Worm (Caenorhabditis elegans): ENCODE measurements around the gene cash-1.

- no peak for TF ChIP-seq nhr-77 (tag; optimal IDR thresholded peaks at IDR 0.05)
- no peak for TF ChIP-seq elt-1 (tag; optimal IDR thresholded peaks at IDR 0.05)
- no peak for TF ChIP-seq ama-1 (optimal IDR thresholded peaks at IDR 0.05)
- TF ChIP-seq nhr-237 (tag; optimal IDR thresholded peaks at IDR 0.05) = no peak
- TF ChIP-seq unc-62 (GFP tag; optimal IDR thresholded peaks at IDR 0.05) = no peak
- TF ChIP-seq unc-39 (tag; optimal IDR thresholded peaks at IDR 0.05) = no peak
- no peak for TF ChIP-seq lsy-2 (tag; optimal IDR thresholded peaks at IDR 0.05)
- TF ChIP-seq Y55F3AM.14 (GFP tag; optimal IDR thresholded peaks at IDR 0.05) = no peak
- TF ChIP-seq nhr-21 (tag; optimal IDR thresholded peaks at IDR 0.05) = no peak
Measured at ce11 chrV:10313953-10314352, 48.1 kb upstream of the cash-1 start, which contains the start of gene gcy-6.

Data from whole organism, L2 larva.